Worm (Caenorhabditis elegans) whole organism, late embryonic: ENCODE results near the gene C17H11.5.

Experiments used
- C38D4.7 ChIP-seq: fragments of 200-800 bp; sonication (Bioruptor generic); optimal IDR thresholded peaks from 2 replicates; lab custom pipeline; 2018; ENCODE audit warnings: mild to moderate bottlenecking, missing genetic modification characterization, moderate library complexity, missing compliant biosample characterization
- K02D7.2 ChIP-seq: sonication (generic microtip); optimal IDR thresholded peaks from 2 replicates; lab custom pipeline; 2017; ENCODE audit warnings: mild to moderate bottlenecking, missing genetic modification characterization, missing compliant biosample characterization
- T23F11.4 ChIP-seq: fragments of 200-800 bp; sonication (Bioruptor generic); optimal IDR thresholded peaks from 2 replicates; lab custom pipeline; 2018; ENCODE audit warnings: mild to moderate bottlenecking, missing genetic modification characterization, missing compliant biosample characterization
- Y22D7AL.16 ChIP-seq: sonication (generic microtip); optimal IDR thresholded peaks from 2 replicates; lab custom pipeline; 2016; ENCODE audit warnings: missing genetic modification characterization, missing compliant biosample characterization
- ahr-1 ChIP-seq: sonication (generic microtip); optimal IDR thresholded peaks from 2 replicates; lab custom pipeline; 2016; ENCODE audit warnings: missing genetic modification characterization, missing compliant biosample characterization
- ceh-14 ChIP-seq: sonication (generic microtip); optimal IDR thresholded peaks from 2 replicates; lab custom pipeline; 2016; ENCODE audit warnings: missing genotype, missing genetic modification characterization, missing compliant biosample characterization
- ceh-18 ChIP-seq: sonication (generic microtip); optimal IDR thresholded peaks from 2 replicates; lab custom pipeline; 2016; ENCODE audit warnings: missing genetic modification characterization, missing compliant biosample characterization
- ceh-2 ChIP-seq: sonication (generic microtip); optimal IDR thresholded peaks from 2 replicates; lab custom pipeline; 2016; ENCODE audit warnings: missing genotype, missing genetic modification characterization, missing compliant biosample characterization
- ceh-22 ChIP-seq: sonication (generic microtip); optimal IDR thresholded peaks from 2 replicates; lab custom pipeline; 2017; ENCODE audit warnings: missing biosample characterization, missing genetic modification characterization
- ceh-24 ChIP-seq: sonication (generic microtip); optimal IDR thresholded peaks from 2 replicates; lab custom pipeline; 2016; ENCODE audit warnings: mild to moderate bottlenecking, missing genetic modification characterization, missing compliant biosample characterization
- ceh-31 ChIP-seq: sonication (generic microtip); optimal IDR thresholded peaks from 2 replicates; lab custom pipeline; 2016; ENCODE audit warnings: missing genetic modification characterization, missing compliant biosample characterization
- ceh-34 ChIP-seq: sonication (generic microtip); optimal IDR thresholded peaks from 2 replicates; lab custom pipeline; 2016; ENCODE audit warnings: mild to moderate bottlenecking, missing genetic modification characterization, missing compliant biosample characterization
- ceh-6 ChIP-seq: fragments of 200-800 bp; sonication (Bioruptor generic); optimal IDR thresholded peaks from 2 replicates; lab custom pipeline; 2018; ENCODE audit warnings: mild to moderate bottlenecking, missing genetic modification characterization, missing compliant biosample characterization
- che-1 ChIP-seq: sonication (generic microtip); optimal IDR thresholded peaks from 2 replicates; lab custom pipeline; 2016; ENCODE audit warnings: mild to moderate bottlenecking, missing genetic modification characterization, missing compliant biosample characterization
- dve-1 ChIP-seq: sonication (generic microtip); optimal IDR thresholded peaks from 2 replicates; lab custom pipeline; 2017; ENCODE audit warnings: antibody characterized with exemption, mild to moderate bottlenecking, missing genetic modification characterization, missing compliant biosample characterization
- elt-2 ChIP-seq: sonication (generic microtip); optimal IDR thresholded peaks from 2 replicates; lab custom pipeline; 2016; ENCODE audit warnings: missing genetic modification reagents, missing genetic modification characterization, missing compliant biosample characterization
- eyg-1 ChIP-seq: sonication (generic microtip); optimal IDR thresholded peaks from 2 replicates; lab custom pipeline; 2016; ENCODE audit warnings: missing genotype, missing genetic modification characterization, missing compliant biosample characterization
- fkh-10 ChIP-seq: fragments of 150-350 bp; optimal IDR thresholded peaks from 2 replicates; lab custom pipeline; 2014; ENCODE audit warnings: missing biosample characterization, missing genetic modification reagents, missing genetic modification characterization
- fkh-6 ChIP-seq: sonication (generic microtip); optimal IDR thresholded peaks from 2 replicates; lab custom pipeline; 2016; ENCODE audit warnings: missing genetic modification characterization, missing compliant biosample characterization
- gmeb-2 ChIP-seq: sonication (generic microtip); optimal IDR thresholded peaks from 2 replicates; lab custom pipeline; 2016; ENCODE audit warnings: missing genetic modification characterization, inconsistent platforms, missing compliant biosample characterization
- hlh-13 ChIP-seq: fragments of 200-800 bp; sonication (Bioruptor generic); optimal IDR thresholded peaks from 2 replicates; lab custom pipeline; 2018; ENCODE audit warnings: mild to moderate bottlenecking, missing genetic modification characterization, missing compliant biosample characterization
- hlh-30 ChIP-seq: sonication (generic microtip); optimal IDR thresholded peaks from 2 replicates; lab custom pipeline; 2017; ENCODE audit warnings: antibody characterized with exemption, missing genetic modification characterization, missing compliant biosample characterization; ENCODE audit not compliant: insufficient read depth
- hlh-6 ChIP-seq: sonication (generic microtip); optimal IDR thresholded peaks from 2 replicates; lab custom pipeline; 2016; ENCODE audit warnings: missing genotype, missing genetic modification characterization, missing compliant biosample characterization
- hlh-8 ChIP-seq: sonication (generic microtip); optimal IDR thresholded peaks from 2 replicates; lab custom pipeline; 2016; ENCODE audit warnings: missing genotype, missing genetic modification characterization, missing compliant biosample characterization
- mec-3 ChIP-seq: sonication (generic microtip); optimal IDR thresholded peaks from 2 replicates; lab custom pipeline; 2016; ENCODE audit warnings: borderline replicate concordance, missing genetic modification characterization, missing compliant biosample characterization
- nfya-1 ChIP-seq: sonication (generic microtip); optimal IDR thresholded peaks from 2 replicates; lab custom pipeline; 2017; ENCODE audit warnings: missing genetic modification characterization, mild to moderate bottlenecking, missing compliant biosample characterization, antibody characterized with exemption, moderate library complexity
- pha-4 ChIP-seq: fragments of 150-350 bp; optimal IDR thresholded peaks from 2 replicates; lab custom pipeline; 2018; ENCODE audit warnings: missing biosample characterization, missing genetic modification reagents, missing genetic modification characterization
- pros-1 ChIP-seq: fragments of 150-350 bp; optimal IDR thresholded peaks from 2 replicates; lab custom pipeline; 2014; ENCODE audit warnings: missing biosample characterization, missing genetic modification reagents, missing genetic modification characterization
- ref-2 ChIP-seq: sonication (generic microtip); optimal IDR thresholded peaks from 2 replicates; lab custom pipeline; 2016; ENCODE audit warnings: missing genetic modification characterization, missing compliant biosample characterization
- sdc-2 ChIP-seq: sonication (generic microtip); optimal IDR thresholded peaks from 2 replicates; lab custom pipeline; 2016; ENCODE audit warnings: missing genotype, missing genetic modification characterization, missing compliant biosample characterization
- sox-2 ChIP-seq: fragments of 200-800 bp; sonication (Bioruptor generic); IDR thresholded peaks from 2 replicates; pipeline ENCODE4 v1.3.6; 2022; ENCODE audit warnings: missing genetic modification reagents, missing genetic modification characterization, missing compliant biosample characterization
- sox-4 ChIP-seq: sonication (generic microtip); optimal IDR thresholded peaks from 2 replicates; lab custom pipeline; 2017; ENCODE audit warnings: mild to moderate bottlenecking, missing genetic modification characterization, inconsistent platforms, missing compliant biosample characterization
- tbx-2 ChIP-seq: sonication (generic microtip); optimal IDR thresholded peaks from 2 replicates; lab custom pipeline; 2016; ENCODE audit warnings: missing genetic modification characterization, missing compliant biosample characterization
- ttx-3 ChIP-seq: sonication (generic microtip); optimal IDR thresholded peaks from 2 replicates; lab custom pipeline; 2016; ENCODE audit warnings: missing genetic modification reagents, missing genetic modification characterization, missing compliant biosample characterization
- unc-55 ChIP-seq: sonication (generic microtip); optimal IDR thresholded peaks from 2 replicates; lab custom pipeline; 2017; ENCODE audit warnings: missing biosample characterization, missing genetic modification reagents, missing genetic modification characterization
- zip-5 ChIP-seq: sonication (generic microtip); optimal IDR thresholded peaks from 2 replicates; lab custom pipeline; 2016; ENCODE audit warnings: missing genetic modification characterization, missing compliant biosample characterization

Gene C17H11.5

DNA sequence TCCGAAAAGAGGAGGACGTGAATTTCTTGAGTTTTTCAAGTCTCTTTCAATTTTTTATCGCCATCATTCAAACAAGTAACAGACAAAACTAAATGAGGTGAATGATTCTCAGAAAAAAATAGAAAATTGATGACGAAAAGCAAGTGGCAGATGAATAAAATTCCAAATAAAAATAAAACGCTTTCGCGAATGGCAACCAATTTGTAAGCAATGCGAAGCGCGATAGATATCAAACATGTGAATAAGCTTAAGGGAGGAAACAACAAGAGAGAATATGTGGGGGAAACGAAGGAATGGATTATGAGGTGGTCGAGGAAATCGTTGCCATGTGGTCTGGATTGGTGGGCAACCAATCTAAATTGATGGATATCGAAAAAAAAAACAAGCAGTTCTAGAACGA, 19.5 kb upstream of the C17H11.5 start:
- TF ChIP-seq unc-55 (GFP tag; lab: Kevin White, UChicago) (no peak), ahr-1 (tag; lab: Kevin White, UChicago) (no peak)

DNA sequence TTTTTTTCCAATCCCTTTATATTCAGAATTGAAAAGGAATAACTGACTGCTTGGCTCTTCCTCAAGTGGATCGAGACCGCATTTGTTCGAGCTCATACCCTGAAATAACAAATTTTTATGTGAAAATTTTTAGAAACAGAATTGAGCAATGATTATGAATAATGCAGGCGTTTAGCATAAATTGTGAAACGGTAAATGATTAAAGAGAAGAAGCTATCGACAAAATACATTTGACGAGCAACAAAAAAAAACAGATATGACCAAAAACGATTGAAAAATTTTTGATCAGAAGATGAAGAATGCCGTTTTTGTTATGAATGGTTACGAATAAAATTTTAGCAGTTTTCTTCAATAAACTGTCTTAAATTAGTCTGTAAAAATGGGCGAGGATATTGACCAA, 18.7 kb upstream of the C17H11.5 start, which contains the start of gene C17H11.6:
C17H11.6 (minus strand) TSS at position 101 of the 400 bp plus-strand sequence.
- no peak for TF ChIP-seq ceh-14 (tag; lab: Kevin White, UChicago)
- TF ChIP-seq, all 69 proteins: peak for 0

DNA sequence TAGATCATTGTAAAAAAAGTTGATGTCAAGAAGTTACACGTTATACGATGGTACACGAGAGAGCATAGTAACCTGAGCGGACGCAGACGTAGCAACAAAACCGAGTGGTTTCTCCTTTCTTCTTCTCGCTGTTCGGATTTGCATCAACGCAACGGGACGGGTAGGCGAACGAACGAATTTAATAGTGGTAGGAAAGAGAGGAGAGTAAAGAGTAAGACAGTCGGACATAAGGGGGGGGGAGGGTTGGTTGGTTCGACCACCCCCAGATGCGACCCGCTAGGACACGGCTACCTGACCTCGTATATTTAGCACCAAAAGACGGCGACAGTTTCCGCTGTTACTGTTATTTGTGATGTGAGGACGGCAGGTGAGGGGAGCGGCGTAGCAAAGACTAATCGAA, 16.3 kb upstream of the C17H11.5 start:
- TF ChIP-seq tbx-2 (tag; lab: Kevin White, UChicago) (peak; percentile 28), eyg-1 (tag; lab: Kevin White, UChicago) (no peak), ttx-3 (no peak), fkh-10 (GFP tag; lab: Kevin White, UChicago) (no peak), sox-2 (GFP tag; lab: Robert Waterston, UW) (no peak), pros-1 (tag; lab: Kevin White, UChicago) (peak; percentile 6), ceh-6 (GFP tag; lab: Kevin White, UChicago) (no peak), fkh-6 (no peak), sdc-2 (tag; lab: Kevin White, UChicago) (peak; percentile 16), unc-55 (GFP tag; lab: Kevin White, UChicago) (peak; percentile 12), nfya-1 (tag; lab: Kevin White, UChicago) (peak; percentile 21), sox-4 (tag; lab: Kevin White, UChicago) (no peak), ceh-18 (tag; lab: Kevin White, UChicago) (no peak), elt-2 (no peak), hlh-6 (tag; lab: Kevin White, UChicago) (peak; percentile 12), ceh-31 (tag; lab: Kevin White, UChicago) (peak; percentile 50), hlh-8 (tag; lab: Kevin White, UChicago) (no peak), mec-3 (tag; lab: Kevin White, UChicago) (no peak), ref-2 (tag; lab: Kevin White, UChicago) (peak; percentile 20), ceh-34 (tag; lab: Kevin White, UChicago) (peak; percentile 58), T23F11.4 (GFP tag; lab: Kevin White, UChicago) (no peak), ceh-22 (tag; lab: Kevin White, UChicago) (no peak), ceh-24 (tag; lab: Kevin White, UChicago) (no peak), K02D7.2 (tag; lab: Kevin White, UChicago) (no peak), hlh-13 (GFP tag; lab: Kevin White, UChicago) (no peak), ceh-14 (tag; lab: Kevin White, UChicago) (no peak), ceh-2 (tag; lab: Kevin White, UChicago) (peak; percentile 46)

DNA sequence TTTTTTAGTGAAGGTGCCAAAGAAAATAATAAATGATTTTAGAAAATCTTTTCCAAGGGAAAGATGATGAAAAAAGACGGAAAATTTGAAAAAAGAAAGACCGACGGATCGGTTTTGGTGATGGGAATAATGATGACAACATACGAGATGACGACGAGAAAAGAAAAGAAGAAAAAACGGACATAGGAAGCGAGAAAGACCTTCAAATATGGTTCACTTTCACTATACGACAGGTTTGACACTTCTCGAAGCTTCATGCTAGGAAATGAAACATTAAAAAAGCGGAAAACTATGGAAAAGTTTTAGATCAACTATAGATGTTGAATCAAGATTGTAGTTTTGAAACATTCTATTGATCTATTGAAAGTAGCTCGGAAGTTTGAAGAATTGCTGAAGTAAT, 15.3 kb upstream of the C17H11.5 start:
- TF ChIP-seq gmeb-2 (tag; lab: Kevin White, UChicago) (no peak), hlh-8 (tag; lab: Kevin White, UChicago) (no peak), C38D4.7 (GFP tag; lab: Kevin White, UChicago) (no peak), ttx-3 (no peak), hlh-6 (tag; lab: Kevin White, UChicago) (no peak), zip-5 (tag; lab: Kevin White, UChicago) (no peak), fkh-6 (no peak), ceh-18 (tag; lab: Kevin White, UChicago) (no peak), Y22D7AL.16 (tag; lab: Kevin White, UChicago) (no peak)

DNA sequence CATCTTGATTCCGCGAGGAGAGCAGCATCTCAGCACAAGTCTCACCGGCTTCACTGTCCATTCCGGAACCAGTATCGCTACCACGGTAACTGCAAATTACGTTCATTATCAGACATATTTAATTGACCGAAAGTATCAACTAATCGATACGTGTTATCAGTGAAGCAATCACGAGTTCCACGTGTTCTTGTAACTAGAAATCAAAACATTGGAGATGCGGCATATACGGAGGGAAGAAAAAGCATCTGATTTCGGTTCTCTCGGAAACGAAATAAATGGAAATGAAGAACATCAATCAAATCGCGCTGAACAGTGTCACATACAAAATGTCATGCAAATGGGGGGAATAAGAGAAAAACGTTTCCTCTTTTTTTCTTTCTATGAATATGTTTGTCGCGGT, 8.3 kb upstream of the C17H11.5 start:
- TF ChIP-seq che-1 (tag; lab: Kevin White, UChicago) (no peak), ref-2 (tag; lab: Kevin White, UChicago) (no peak), hlh-30 (tag; lab: Kevin White, UChicago) (no peak), dve-1 (no peak), ahr-1 (tag; lab: Kevin White, UChicago) (no peak), pha-4 (tag; lab: Kevin White, UChicago) (no peak), zip-5 (tag; lab: Kevin White, UChicago) (no peak)
- TF ChIP-seq, all 69 proteins: peak for 0
